Fruit fly (Drosophila melanogaster) whole organism, embryonic: Measurements from ENCODE around the gene CG31178.

Source experiments
- CG12155 ChIP-seq: fragments of 200-800 bp; sonication (Bioruptor generic); optimal IDR thresholded peaks from 3 replicates; lab custom pipeline; 2016; ENCODE audit warnings: missing biosample characterization, missing genetic modification characterization
- CG12391 ChIP-seq: fragments of 200-800 bp; sonication (Bioruptor generic); optimal IDR thresholded peaks from 3 replicates; lab custom pipeline; 2018; ENCODE audit warnings: missing biosample characterization, mild to moderate bottlenecking, missing genetic modification characterization, moderate library complexity
- CG1529 ChIP-seq: fragments of 200-800 bp; sonication (Bioruptor generic); optimal IDR thresholded peaks from 3 replicates; lab custom pipeline; 2018; ENCODE audit warnings: missing biosample characterization, missing genetic modification characterization
- CG17802 ChIP-seq: fragments of 200-800 bp; sonication (Bioruptor generic); optimal IDR thresholded peaks from 2 replicates; lab custom pipeline; 2018; ENCODE audit warnings: missing biosample characterization, mild to moderate bottlenecking, missing genetic modification characterization, moderate library complexity
- CG32772 ChIP-seq: fragments of 200-800 bp; sonication (Bioruptor generic); IDR thresholded peaks from 2 replicates; pipeline ENCODE4 v1.3.6; 2022; ENCODE audit warnings: missing biosample characterization, missing genetic modification characterization
- CG3847 ChIP-seq: fragments of 200-800 bp; sonication (Bioruptor generic); IDR thresholded peaks from 2 replicates; pipeline ENCODE4 v1.3.6; 2022; ENCODE audit warnings: missing biosample characterization, missing genetic modification characterization
- CG5953 ChIP-seq: fragments of 200-800 bp; sonication (Bioruptor generic); IDR thresholded peaks from 2 replicates; pipeline ENCODE4 v1.3.6; 2022; ENCODE audit warnings: missing biosample characterization, missing genetic modification characterization
- CG6654 ChIP-seq: fragments of 200-800 bp; sonication (Bioruptor generic); optimal IDR thresholded peaks from 2 replicates; lab custom pipeline; 2017; ENCODE audit warnings: missing biosample characterization, mild to moderate bottlenecking, missing genetic modification characterization
- CG7745 ChIP-seq: fragments of 200-800 bp; sonication (Bioruptor generic); optimal IDR thresholded peaks from 2 replicates; lab custom pipeline; 2018; ENCODE audit warnings: missing biosample characterization, mild to moderate bottlenecking, missing genetic modification characterization, moderate library complexity
- CG8359 ChIP-seq: fragments of 200-800 bp; sonication (Bioruptor generic); optimal IDR thresholded peaks from 2 replicates; lab custom pipeline; 2017; ENCODE audit warnings: missing biosample characterization, mild to moderate bottlenecking, missing genetic modification characterization, borderline replicate concordance
- D19B ChIP-seq: fragments of 200-800 bp; sonication (Bioruptor generic); optimal IDR thresholded peaks from 2 replicates; lab custom pipeline; 2017; ENCODE audit warnings: missing biosample characterization, mild to moderate bottlenecking, missing genetic modification characterization
- Deaf1 ChIP-seq: fragments of 200-800 bp; optimal IDR thresholded peaks from 3 replicates; lab custom pipeline; 2019; ENCODE audit warnings: missing biosample characterization, mild to moderate bottlenecking, missing genetic modification characterization, moderate library complexity
- Ets65A ChIP-seq: fragments of 200-800 bp; sonication (Bioruptor generic); peaks from one replicate; lab custom pipeline; 2016; ENCODE audit warnings: missing biosample characterization, missing genetic modification characterization
- Fer2 ChIP-seq: fragments of 200-800 bp; sonication (Bioruptor generic); optimal IDR thresholded peaks from 2 replicates; lab custom pipeline; 2018; ENCODE audit warnings: missing biosample characterization, mild to moderate bottlenecking, missing genetic modification characterization, moderate library complexity
- Hsf ChIP-seq: fragments of 200-800 bp; sonication (Bioruptor generic); optimal IDR thresholded peaks from 3 replicates; lab custom pipeline; 2016; ENCODE audit warnings: missing biosample characterization, missing genetic modification characterization
- Med ChIP-seq: fragments of 200-800 bp; sonication (Bioruptor generic); peaks from one replicate; lab custom pipeline; 2016; ENCODE audit warnings: missing biosample characterization, missing genetic modification characterization, mild to moderate bottlenecking, inconsistent platforms, moderate library complexity
- Pdp1 ChIP-seq, 2 experiments: fragments of 200-800 bp; sonication (Bioruptor generic); optimal IDR thresholded peaks; 3 replicates each; lab custom pipeline; 2016; ENCODE audit warnings: missing biosample characterization in 2 of 2, missing genetic modification characterization in 2 of 2, mild to moderate bottlenecking in 1 of 2, moderate library complexity in 1 of 2
- Xrp1 ChIP-seq: fragments of 200-800 bp; sonication (Bioruptor generic); IDR thresholded peaks from 2 replicates; pipeline ENCODE4 v1.3.6; 2022; ENCODE audit warnings: missing biosample characterization, missing genetic modification characterization
- ase ChIP-seq: fragments of 200-800 bp; sonication (Bioruptor generic); IDR thresholded peaks from 3 replicates; pipeline ENCODE4 v1.3.6; 2022; ENCODE audit warnings: missing biosample characterization, missing genetic modification characterization
- crol ChIP-seq: fragments of 200-800 bp; sonication (Bioruptor generic); IDR thresholded peaks from 2 replicates; pipeline ENCODE4 v1.3.6; 2022; ENCODE audit warnings: missing biosample characterization, missing genetic modification characterization
- dan ChIP-seq: fragments of 200-800 bp; sonication (Bioruptor generic); IDR thresholded peaks from 2 replicates; pipeline ENCODE4 v1.3.6; 2022; ENCODE audit warnings: missing biosample characterization, missing genetic modification characterization
- dmrt11E ChIP-seq: fragments of 200-800 bp; sonication (Bioruptor generic); optimal IDR thresholded peaks from 3 replicates; lab custom pipeline; 2018; ENCODE audit warnings: missing biosample characterization, mild to moderate bottlenecking, missing genetic modification characterization, moderate library complexity
- eve ChIP-seq, 2 experiments: fragments of >200 bp; optimal IDR thresholded peaks; 2 replicates each; lab custom pipeline; 2017; ENCODE audit warnings: missing biosample characterization in 2 of 2, missing genetic modification characterization in 2 of 2
- exex ChIP-seq: fragments of 200-800 bp; sonication (Bioruptor generic); optimal IDR thresholded peaks from 4 replicates; lab custom pipeline; 2018; ENCODE audit warnings: missing biosample characterization, mild to moderate bottlenecking, missing genetic modification characterization, moderate library complexity
- gem ChIP-seq: fragments of 200-800 bp; sonication (Bioruptor generic); optimal IDR thresholded peaks from 2 replicates; lab custom pipeline; 2019; ENCODE audit warnings: missing biosample characterization, mild to moderate bottlenecking, missing genetic modification characterization, moderate library complexity
- grn ChIP-seq: fragments of 200-800 bp; sonication (Bioruptor generic); optimal IDR thresholded peaks from 3 replicates; lab custom pipeline; 2017; ENCODE audit warnings: missing biosample characterization, missing genetic modification characterization
- mirr ChIP-seq: fragments of 200-800 bp; sonication (Bioruptor generic); optimal IDR thresholded peaks from 3 replicates; lab custom pipeline; 2018; ENCODE audit warnings: missing biosample characterization, mild to moderate bottlenecking, missing genetic modification characterization
- nau ChIP-seq: fragments of 200-800 bp; sonication (Bioruptor generic); optimal IDR thresholded peaks from 3 replicates; lab custom pipeline; 2017; ENCODE audit warnings: missing biosample characterization, mild to moderate bottlenecking, missing genetic modification characterization, missing genetic modification reagents
- nom ChIP-seq: fragments of 200-800 bp; sonication (Bioruptor generic); optimal IDR thresholded peaks from 2 replicates; lab custom pipeline; 2017; ENCODE audit warnings: missing biosample characterization, missing genetic modification characterization, mild to moderate bottlenecking, moderate library complexity, missing genetic modification reagents
- pfk ChIP-seq: fragments of 200-800 bp; sonication (Bioruptor generic); optimal IDR thresholded peaks from 2 replicates; lab custom pipeline; 2018; ENCODE audit warnings: missing biosample characterization, mild to moderate bottlenecking, missing genetic modification characterization, moderate library complexity
- phol ChIP-seq: fragments of 200-800 bp; sonication (Bioruptor generic); optimal IDR thresholded peaks from 3 replicates; lab custom pipeline; 2018; ENCODE audit warnings: missing biosample characterization, mild to moderate bottlenecking, missing genetic modification characterization, moderate library complexity
- pum ChIP-seq: fragments of 200-800 bp; sonication (Bioruptor generic); optimal IDR thresholded peaks from 2 replicates; lab custom pipeline; 2016; ENCODE audit warnings: missing biosample characterization, missing genetic modification characterization
- row ChIP-seq: fragments of 200-800 bp; sonication (Bioruptor generic); IDR thresholded peaks from 3 replicates; pipeline ENCODE4 v1.3.6; 2022; ENCODE audit warnings: missing biosample characterization, missing genetic modification characterization
- sens ChIP-seq: fragments of 200-800 bp; sonication (Bioruptor generic); peaks from one replicate; lab custom pipeline; 2016; ENCODE audit warnings: missing biosample characterization, missing genetic modification characterization
- sqz ChIP-seq: fragments of 200-800 bp; sonication (Bioruptor generic); optimal IDR thresholded peaks from 3 replicates; lab custom pipeline; 2018; ENCODE audit warnings: missing biosample characterization, mild to moderate bottlenecking, missing genetic modification characterization
- sug ChIP-seq: fragments of 200-800 bp; optimal IDR thresholded peaks from 2 replicates; lab custom pipeline; 2019; ENCODE audit warnings: missing biosample characterization, mild to moderate bottlenecking, missing genetic modification characterization, moderate library complexity
- tx ChIP-seq: fragments of 200-800 bp; sonication (Bioruptor generic); optimal IDR thresholded peaks from 2 replicates; lab custom pipeline; 2016; ENCODE audit warnings: missing biosample characterization, missing genetic modification characterization
- vvl ChIP-seq: fragments of 200-800 bp; sonication (Bioruptor generic); IDR thresholded peaks from 2 replicates; pipeline ENCODE4 v1.3.6; 2022; ENCODE audit warnings: missing biosample characterization, missing genetic modification characterization
- zen ChIP-seq: fragments of 200-800 bp; sonication (Bioruptor generic); optimal IDR thresholded peaks from 3 replicates; lab custom pipeline; 2018; ENCODE audit warnings: missing biosample characterization, mild to moderate bottlenecking, missing genetic modification characterization, moderate library complexity

CG31178 gene

dm6 chr3R:21839636-21840035 is 33.9 kb upstream of the CG31178 start (continued):
- TF ChIP-seq CG7745 (tag; lab: Kevin White, UChicago) (no peak), CG6654 (GFP tag; lab: Kevin White, UChicago) (no peak), dan (GFP tag; lab: Robert Waterston, UW) (no peak), pum (GFP tag; lab: Kevin White, UChicago) (no peak), nau (GFP tag; lab: Kevin White, UChicago) (no peak), CG1529 (no peak), CG17802 (tag; lab: Kevin White, UChicago) (no peak)

dm6 chr3R:21840432-21840831 is 33.1 kb upstream of the CG31178 start:
- TF ChIP-seq exex (tag; lab: Kevin White, UChicago), result peak; percentile 56
- no peak for TF ChIP-seq CG12155 (GFP tag; lab: Kevin White, UChicago)
- peak; percentile 83 for TF ChIP-seq grn (GFP tag; lab: Kevin White, UChicago)
- TF ChIP-seq Pdp1 (GFP tag; optimal IDR thresholded peaks at IDR 0.05; lab: Kevin White, UChicago), result peak in 1 of 2 experiments; percentile 98
- TF ChIP-seq sug (tag; lab: Kevin White, UChicago), result peak; percentile 58
- TF ChIP-seq Med (GFP tag; lab: Kevin White, UChicago), result peak; percentile 46
- peak in 1 of 2 experiments; percentile 46 for TF ChIP-seq eve (GFP tag; optimal IDR thresholded peaks at IDR 0.05; lab: Kevin White, UChicago)
- TF ChIP-seq mirr, result peak; percentile 12
- TF ChIP-seq Deaf1, result no peak

dm6 chr3R:21841474-21842376 is 31.8 kb upstream of the CG31178 start:
- TF ChIP-seq zen (tag; lab: Kevin White, UChicago), result no peak
- peak; percentile 47 for TF ChIP-seq sqz (GFP tag; lab: Kevin White, UChicago)
- TF ChIP-seq Hsf (GFP tag; lab: Kevin White, UChicago), result no peak
- no peak for TF ChIP-seq CG3847 (GFP tag; lab: Robert Waterston, UW)
- TF ChIP-seq pfk (GFP tag; lab: Kevin White, UChicago), result no peak
- no peak for TF ChIP-seq Fer2 (tag; lab: Kevin White, UChicago)
- 0 out of 2 replicates have a peak, but pooled peaks have one; percentile 32 for TF ChIP-seq CG32772 (GFP tag; lab: Robert Waterston, UW)
- no peak for TF ChIP-seq CG5953 (GFP tag; lab: Robert Waterston, UW)
- TF ChIP-seq tx (GFP tag; lab: Kevin White, UChicago), result no peak
- no peak for TF ChIP-seq ase (GFP tag; lab: Robert Waterston, UW)
- no peak for TF ChIP-seq nau (GFP tag; lab: Kevin White, UChicago)
- no peak for TF ChIP-seq CG8359
- peak; percentile 31 for TF ChIP-seq dmrt11E (tag; lab: Kevin White, UChicago)
- peak; percentile 18; the same call in 1 of the 3 replicates for TF ChIP-seq row (GFP tag; lab: Robert Waterston, UW)
- TF ChIP-seq CG12391, result no peak
- peak; percentile 1 for TF ChIP-seq phol (tag; lab: Kevin White, UChicago)
- peak; percentile 86 for TF ChIP-seq vvl (GFP tag; lab: Robert Waterston, UW)
- TF ChIP-seq crol (GFP tag; lab: Robert Waterston, UW), result peak; percentile 86
- peak; percentile 23 for TF ChIP-seq Ets65A (GFP tag; lab: Kevin White, UChicago)
- TF ChIP-seq sens (GFP tag; lab: Kevin White, UChicago), result peak; percentile 52
- peak; percentile 60 for TF ChIP-seq nom (GFP tag; lab: Kevin White, UChicago)
- TF ChIP-seq gem (tag; lab: Kevin White, UChicago), result peak; percentile 14
- peak; percentile 35 for TF ChIP-seq D19B (GFP tag; lab: Kevin White, UChicago)
- TF ChIP-seq Xrp1 (GFP tag; lab: Robert Waterston, UW), result peak; percentile 23; the same call in 1 of the 2 replicates
